Worm (Caenorhabditis elegans) whole organism, late embryonic: ENCODE measurements around the gene K07F5.17.

ENCODE experiments used
- C08G9.2 ChIP-seq: sonication (generic microtip); optimal IDR thresholded peaks from 2 replicates; lab custom pipeline; 2016; ENCODE audit warnings: mild to moderate bottlenecking, missing genetic modification characterization, moderate library complexity, missing compliant biosample characterization
- K09A11.1 ChIP-seq: sonication (generic microtip); optimal IDR thresholded peaks from 2 replicates; lab custom pipeline; 2017; ENCODE audit warnings: antibody characterized with exemption, mild to moderate bottlenecking, missing genetic modification characterization, missing compliant biosample characterization; ENCODE audit not compliant: insufficient read depth
- T23F11.4 ChIP-seq: fragments of 200-800 bp; sonication (Bioruptor generic); optimal IDR thresholded peaks from 2 replicates; lab custom pipeline; 2018; ENCODE audit warnings: mild to moderate bottlenecking, missing genetic modification characterization, missing compliant biosample characterization
- ceh-14 ChIP-seq: sonication (generic microtip); optimal IDR thresholded peaks from 2 replicates; lab custom pipeline; 2016; ENCODE audit warnings: missing genotype, missing genetic modification characterization, missing compliant biosample characterization
- ceh-45 ChIP-seq: fragments of 200-800 bp; sonication (Bioruptor generic); IDR thresholded peaks from 2 replicates; pipeline ENCODE4 v1.3.6; 2022; ENCODE audit warnings: missing genetic modification reagents, missing genetic modification characterization, missing compliant biosample characterization
- dmd-4 ChIP-seq: sonication (generic microtip); optimal IDR thresholded peaks from 2 replicates; lab custom pipeline; 2016; ENCODE audit warnings: borderline replicate concordance, missing genetic modification characterization, missing compliant biosample characterization
- fax-1 ChIP-seq: sonication (generic microtip); optimal IDR thresholded peaks from 2 replicates; lab custom pipeline; 2016; ENCODE audit warnings: missing genotype, missing genetic modification characterization, missing compliant biosample characterization
- lim-6 ChIP-seq: sonication (generic microtip); optimal IDR thresholded peaks from 2 replicates; lab custom pipeline; 2016; ENCODE audit warnings: missing genetic modification characterization, missing compliant biosample characterization
- madf-2 ChIP-seq: sonication (generic microtip); optimal IDR thresholded peaks from 2 replicates; lab custom pipeline; 2017; ENCODE audit warnings: missing genetic modification characterization, missing compliant biosample characterization
- pat-9 ChIP-seq: fragments of 200-800 bp; sonication (Bioruptor generic); optimal IDR thresholded peaks from 2 replicates; lab custom pipeline; 2018; ENCODE audit warnings: mild to moderate bottlenecking, missing genetic modification characterization, moderate library complexity, missing compliant biosample characterization
- pha-4 ChIP-seq: fragments of 150-350 bp; optimal IDR thresholded peaks from 2 replicates; lab custom pipeline; 2018; ENCODE audit warnings: missing biosample characterization, missing genetic modification reagents, missing genetic modification characterization
- pqm-1 ChIP-seq: sonication (generic microtip); optimal IDR thresholded peaks from 2 replicates; lab custom pipeline; 2016; ENCODE audit warnings: missing genetic modification characterization, missing compliant biosample characterization
- pros-1 ChIP-seq: fragments of 150-350 bp; optimal IDR thresholded peaks from 2 replicates; lab custom pipeline; 2014; ENCODE audit warnings: missing biosample characterization, missing genetic modification reagents, missing genetic modification characterization
- ref-2 ChIP-seq: sonication (generic microtip); optimal IDR thresholded peaks from 2 replicates; lab custom pipeline; 2016; ENCODE audit warnings: missing genetic modification characterization, missing compliant biosample characterization

- TF ChIP-seq pros-1: no peak
- no peak for TF ChIP-seq pqm-1 (tag; lab: Kevin White, UChicago)
- TF ChIP-seq ceh-14: no peak
- no peak for TF ChIP-seq ref-2
- TF ChIP-seq pat-9 (tag; lab: Kevin White, UChicago): no peak
- TF ChIP-seq pha-4: no peak
- TF ChIP-seq C08G9.2: no peak
- TF ChIP-seq dmd-4: no peak
- TF ChIP-seq fax-1 (tag; lab: Kevin White, UChicago): no peak
- TF ChIP-seq ceh-45 (GFP tag; lab: Robert Waterston, UW): no peak
- no peak for TF ChIP-seq T23F11.4 (GFP tag; lab: Kevin White, UChicago)
- TF ChIP-seq madf-2 (tag; lab: Kevin White, UChicago): no peak
- no peak for TF ChIP-seq K09A11.1
- TF ChIP-seq lim-6 (tag; lab: Kevin White, UChicago): no peak
Measured at ce11 chrIV:9833337-9833736, 8.8 kb upstream of the K07F5.17 start.
